Fruit fly (Drosophila melanogaster) Kc167 (cell line): ENCODE data around the gene by.

Experiments
- Sin3A ChIP-seq: fragments of >200 bp; optimal IDR thresholded peaks from 2 replicates; lab custom pipeline; 2018; ENCODE audit warnings: missing external identifiers
- h ChIP-seq: fragments of >200 bp; optimal IDR thresholded peaks from 3 replicates; lab custom pipeline; 2018; ENCODE audit warnings: missing external identifiers
- insv ChIP-seq: fragments of >200 bp; optimal IDR thresholded peaks from 3 replicates; lab custom pipeline; 2018; ENCODE audit warnings: missing external identifiers
- psq ChIP-seq: fragments of >200 bp; optimal IDR thresholded peaks from 2 replicates; lab custom pipeline; 2017; ENCODE audit warnings: missing external identifiers
- ttk ChIP-seq: sonication (Bioruptor generic); optimal IDR thresholded peaks from 2 replicates; lab custom pipeline; 2017; ENCODE audit warnings: missing external identifiers

DNA sequence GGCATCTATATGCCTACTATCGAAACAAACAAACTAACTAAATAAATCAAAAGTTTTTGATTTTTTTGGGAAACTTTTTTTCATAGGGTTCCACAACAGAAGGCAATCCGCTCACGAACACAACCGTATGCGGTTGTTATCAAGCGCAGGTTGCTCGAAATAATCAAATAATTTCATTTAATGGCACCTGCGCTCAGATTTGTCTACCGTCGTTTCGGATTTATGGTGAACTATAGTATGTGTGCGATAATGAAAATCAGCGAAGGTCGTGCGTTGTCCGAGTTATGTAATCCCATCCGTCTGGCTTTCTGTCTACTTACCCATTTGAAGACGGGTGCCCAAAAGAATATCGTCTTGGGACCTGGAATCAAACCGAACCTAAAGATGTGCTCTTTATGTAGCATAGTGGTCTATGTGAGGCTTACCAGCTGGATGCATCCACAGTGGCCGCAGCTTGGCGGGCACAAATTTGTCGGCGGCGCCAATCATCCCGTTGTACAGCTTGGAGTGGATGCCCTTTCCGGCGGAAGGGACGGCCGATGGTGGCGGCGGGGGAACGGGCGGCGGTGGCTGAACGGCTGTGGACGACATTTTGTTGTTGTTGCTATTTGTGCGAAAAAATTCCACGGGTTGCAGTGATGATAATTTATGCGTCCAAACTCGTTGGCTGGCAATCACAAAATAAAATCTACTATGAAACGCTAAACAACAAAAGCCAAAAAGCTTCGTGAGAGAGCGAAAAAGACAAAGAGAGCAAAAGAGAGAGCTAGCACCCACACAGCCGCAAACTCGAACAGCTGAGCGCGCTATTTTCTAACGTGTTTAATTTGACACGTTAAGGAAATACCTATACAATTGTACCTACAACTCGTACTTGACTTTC is 40.4 kb upstream of the by start:
- TF ChIP-seq psq (lab: Kevin White, UChicago) (no peak), insv (lab: Kevin White, UChicago) (no peak), ttk (lab: Kevin White, UChicago) (no peak), Sin3A (lab: Kevin White, UChicago) (no peak), h (lab: Kevin White, UChicago) (no peak)
